Fruit fly (Drosophila melanogaster): ENCODE measurements around the gene CG5478.

Gene CG5478

DNA sequence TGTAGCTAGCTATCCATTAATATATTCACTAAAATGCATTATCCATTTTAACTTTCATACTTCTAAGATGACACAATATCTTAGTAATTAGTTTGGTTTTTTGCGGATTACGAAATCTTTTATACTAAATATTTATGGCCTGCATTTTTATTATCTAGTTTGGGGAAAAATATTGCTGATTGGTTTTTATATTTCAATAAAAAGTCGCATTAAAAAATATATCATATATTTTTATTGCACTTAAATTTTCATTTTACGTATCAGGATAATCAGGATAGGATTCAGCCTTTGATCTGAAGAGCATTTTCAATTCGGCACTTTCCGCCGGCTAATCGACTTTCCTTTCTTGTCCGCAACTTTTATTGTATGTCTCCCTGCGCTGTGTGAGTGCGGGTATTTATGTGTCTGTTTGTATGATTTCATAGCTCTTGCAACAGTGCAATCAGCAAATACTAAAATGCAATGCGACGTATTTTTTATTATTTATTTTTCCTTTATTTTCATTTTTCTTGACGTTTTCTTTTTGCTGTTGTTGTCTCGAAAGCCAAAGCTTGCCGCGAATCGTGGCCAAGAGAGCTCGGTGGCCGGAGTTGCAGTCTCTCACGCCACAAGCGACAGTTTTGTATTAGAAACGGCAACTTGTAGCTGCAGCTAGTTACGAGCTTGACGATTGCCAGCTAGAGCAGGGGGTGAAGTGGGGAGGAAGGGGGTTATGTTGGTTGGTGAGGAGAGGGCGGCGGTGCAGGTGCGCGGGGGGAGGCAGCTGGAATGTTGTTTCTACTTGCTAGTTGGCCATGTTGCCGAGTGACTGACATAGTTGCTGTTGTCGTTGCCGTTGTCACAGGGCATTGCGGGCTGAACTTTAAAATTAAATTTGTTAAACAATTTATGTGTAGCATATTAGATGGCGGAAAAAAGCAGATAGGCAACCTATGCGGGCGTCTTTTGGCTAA lies 10.6 kb downstream of the CG5478 start (continued):
- TF ChIP-seq Blimp-1 (GFP tag; optimal IDR thresholded peaks at IDR 0.05) (no peak), croc (GFP tag; conservative IDR thresholded peaks at IDR 0.05) (no peak), kni (GFP tag; optimal IDR thresholded peaks at IDR 0.05) (peak; percentile 30), ham (GFP tag; IDR thresholded peaks at IDR 0.05) (no peak), Ets97D (GFP tag; optimal IDR thresholded peaks at IDR 0.05) (no peak), twi (tag; optimal IDR thresholded peaks at IDR 0.05) (no peak), sens (GFP tag) (peak; percentile 19), Fer2 (tag; optimal IDR thresholded peaks at IDR 0.05) (no peak), fru (optimal IDR thresholded peaks at IDR 0.05) (no peak), CG31388 (GFP tag; optimal IDR thresholded peaks at IDR 0.05) (no peak), Atf3 (GFP tag; optimal IDR thresholded peaks at IDR 0.05) (no peak), Med (GFP tag) (no peak), Poxn (GFP tag; IDR thresholded peaks at IDR 0.05) (no peak), CG11085 (GFP tag; IDR thresholded peaks at IDR 0.05) (no peak), Mad (GFP tag; optimal IDR thresholded peaks at IDR 0.05) (no peak), CG15696 (tag; optimal IDR thresholded peaks at IDR 0.05) (no peak), D19A (tag; optimal IDR thresholded peaks at IDR 0.05) (peak; percentile 36), insv (GFP tag; optimal IDR thresholded peaks at IDR 0.05) (no peak), CG12391 (tag; optimal IDR thresholded peaks at IDR 0.05) (no peak), crol (GFP tag; IDR thresholded peaks at IDR 0.05) (peak; percentile 89), Pdp1 (GFP tag; optimal IDR thresholded peaks at IDR 0.05) (no peak), hb (GFP tag; IDR thresholded peaks at IDR 0.05; ENCODE audit: partially characterized antibody) (no peak), CG4424 (GFP tag; optimal IDR thresholded peaks at IDR 0.05) (no peak), bab2 (GFP tag; optimal IDR thresholded peaks at IDR 0.05) (no peak), CG6813 (GFP tag; optimal IDR thresholded peaks at IDR 0.05) (no peak), crc (GFP tag; optimal IDR thresholded peaks at IDR 0.05) (no peak), CG8765 (GFP tag; IDR thresholded peaks at IDR 0.05) (no peak), caup (GFP tag; optimal IDR thresholded peaks at IDR 0.05; ENCODE audit: severe bottlenecking) (no peak), sisA (GFP tag; IDR thresholded peaks at IDR 0.05) (no peak), gcm (GFP tag; optimal IDR thresholded peaks at IDR 0.05) (peak; percentile 58), sd (tag; optimal IDR thresholded peaks at IDR 0.05) (peak; percentile 86), CG4820 (GFP tag; optimal IDR thresholded peaks at IDR 0.05) (no peak), cad (GFP tag; optimal IDR thresholded peaks at IDR 0.05) (no peak), CG3838 (GFP tag; optimal IDR thresholded peaks at IDR 0.05) (no peak), CG15011 (GFP tag; optimal IDR thresholded peaks at IDR 0.05) (no peak), CG5953 (GFP tag; IDR thresholded peaks at IDR 0.05) (no peak), tx (GFP tag; optimal IDR thresholded peaks at IDR 0.05) (no peak)

DNA sequence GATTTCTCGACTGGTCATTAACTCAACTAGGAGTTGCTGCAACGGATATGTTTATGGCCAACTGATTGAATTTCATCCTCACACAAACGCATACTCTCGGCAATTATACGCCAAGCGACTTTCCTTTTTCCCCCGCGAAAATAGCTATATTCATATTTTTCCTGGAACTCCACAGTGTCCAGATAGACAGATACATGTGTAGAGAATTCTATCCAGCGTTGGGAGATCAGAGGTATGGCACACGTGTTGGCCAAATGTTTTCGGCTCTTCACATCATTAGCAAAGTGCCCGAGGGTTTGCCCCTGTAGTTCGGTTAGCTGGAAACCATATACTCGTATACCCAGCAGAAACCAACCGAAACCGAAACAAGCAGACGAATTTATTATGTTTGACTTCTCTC lies 11.8 kb downstream of the CG5478 start:
- TF ChIP-seq kah (GFP tag; optimal IDR thresholded peaks at IDR 0.05) (no peak), wdn (GFP tag; IDR thresholded peaks at IDR 0.05) (no peak), CG10147 (GFP tag; optimal IDR thresholded peaks at IDR 0.05) (no peak), Hr39 (optimal IDR thresholded peaks at IDR 0.05) (no peak), zen (tag; optimal IDR thresholded peaks at IDR 0.05) (peak; percentile 71), Chrac-16 (GFP tag; optimal IDR thresholded peaks at IDR 0.05) (no peak), CG7839 (tag; optimal IDR thresholded peaks at IDR 0.05) (no peak), rib (GFP tag; IDR thresholded peaks at IDR 0.05) (no peak), tna (GFP tag; IDR thresholded peaks at IDR 0.05; ENCODE audit: partially characterized antibody) (no peak), twi (tag; optimal IDR thresholded peaks at IDR 0.05) (peak; percentile 98), peb (GFP tag; IDR thresholded peaks at IDR 0.05) (no peak), CG12744 (GFP tag; optimal IDR thresholded peaks at IDR 0.05) (no peak), fd96Cb (tag; optimal IDR thresholded peaks at IDR 0.05) (no peak), bcd (GFP tag; optimal IDR thresholded peaks at IDR 0.05) (no peak)

Data from whole organism, embryonic.